Fruit fly (Drosophila melanogaster): ENCODE data around the gene CG7443.

dm6 chr3R:8349106-8349448 lies 25.0 kb downstream of the CG7443 start:
- TF ChIP-seq rn (GFP tag; IDR thresholded peaks at IDR 0.05) = no peak
- no peak for TF ChIP-seq Pif1B (GFP tag; optimal IDR thresholded peaks at IDR 0.05)
- TF ChIP-seq fd96Ca (GFP tag; IDR thresholded peaks at IDR 0.05) = no peak
- no peak for TF ChIP-seq CG10348 (GFP tag; IDR thresholded peaks at IDR 0.05)
- no peak for TF ChIP-seq D1 (tag; optimal IDR thresholded peaks at IDR 0.05)
- no peak for TF ChIP-seq CG4496 (GFP tag; IDR thresholded peaks at IDR 0.05)
- TF ChIP-seq CG15710 (tag; optimal IDR thresholded peaks at IDR 0.05) = no peak
- TF ChIP-seq EcR (GFP tag; optimal IDR thresholded peaks at IDR 0.05) = no peak

Measured in whole organism, pupa.